Fruit fly (Drosophila melanogaster): ENCODE measurements around the gene Prps.

The Prps gene

dm6 chr3L:9696650-9697526, at the start of gene Prps:
Prps (minus strand) TSS chr3L:9696700.
- TF ChIP-seq OdsH (GFP tag; optimal IDR thresholded peaks at IDR 0.05), result peak; percentile 86
- no peak for TF ChIP-seq Mio (GFP tag; optimal IDR thresholded peaks at IDR 0.05)
- TF ChIP-seq GATAd (GFP tag; optimal IDR thresholded peaks at IDR 0.05), result no peak
- peak; percentile 78 for TF ChIP-seq sage (GFP tag; optimal IDR thresholded peaks at IDR 0.05)
- peak; percentile 85 for TF ChIP-seq Sp1 (GFP tag; optimal IDR thresholded peaks at IDR 0.05)
- TF ChIP-seq Jra (GFP tag; optimal IDR thresholded peaks at IDR 0.05), result peak; percentile 67
- TF ChIP-seq sv (GFP tag; optimal IDR thresholded peaks at IDR 0.05), result peak; percentile 23
- TF ChIP-seq br (GFP tag; optimal IDR thresholded peaks at IDR 0.05), result peak; percentile 91
- TF ChIP-seq CrebA (GFP tag; optimal IDR thresholded peaks at IDR 0.05; ENCODE audit: borderline replicate concordance), result no peak
- TF ChIP-seq woc (GFP tag; optimal IDR thresholded peaks at IDR 0.05), result peak; percentile 99
- TF ChIP-seq N (GFP tag; optimal IDR thresholded peaks at IDR 0.05), result no peak
- peak; percentile 45 for TF ChIP-seq jim (GFP tag; optimal IDR thresholded peaks at IDR 0.05)
- TF ChIP-seq usp (GFP tag; optimal IDR thresholded peaks at IDR 0.05), result no peak
- no peak for TF ChIP-seq tai (GFP tag; optimal IDR thresholded peaks at IDR 0.05)
- TF ChIP-seq Dfd (GFP tag; optimal IDR thresholded peaks at IDR 0.05), result no peak
- TF ChIP-seq psq (GFP tag; optimal IDR thresholded peaks at IDR 0.05), result peak; percentile 90
- TF ChIP-seq foxo (GFP tag; optimal IDR thresholded peaks at IDR 0.05), result peak; percentile 47 to 90
- no peak for TF ChIP-seq Vsx2 (GFP tag; optimal IDR thresholded peaks at IDR 0.05; ENCODE audit: partially characterized antibody)
- TF ChIP-seq HLH106 (tag; optimal IDR thresholded peaks at IDR 0.05), result peak; percentile 83
- TF ChIP-seq dmrt93B (GFP tag; optimal IDR thresholded peaks at IDR 0.05), result no peak
- no peak for TF ChIP-seq dsf (GFP tag; optimal IDR thresholded peaks at IDR 0.05; ENCODE audit: borderline replicate concordance)
- TF ChIP-seq dl (GFP tag; optimal IDR thresholded peaks at IDR 0.05; ENCODE audit: insufficient read depth in 1 of 2, partially characterized antibody in 2 of 2), result peak; percentile 46 to 70
- no peak for TF ChIP-seq Myc (optimal IDR thresholded peaks at IDR 0.05)
- TF ChIP-seq pan (optimal IDR thresholded peaks at IDR 0.05), result no peak
- TF ChIP-seq lola (GFP tag; optimal IDR thresholded peaks at IDR 0.05), result no peak
- TF ChIP-seq rgr (GFP tag; optimal IDR thresholded peaks at IDR 0.05), result peak; percentile 87
- peak; percentile 74 for TF ChIP-seq Hr83 (GFP tag; optimal IDR thresholded peaks at IDR 0.05; ENCODE audit: poor library complexity, severe bottlenecking)
- TF ChIP-seq CG9705 (GFP tag; optimal IDR thresholded peaks at IDR 0.05), result peak; percentile 75
- no peak for TF ChIP-seq Hr78 (GFP tag; optimal IDR thresholded peaks at IDR 0.05)
- TF ChIP-seq Rel (GFP tag; optimal IDR thresholded peaks at IDR 0.05), result peak; percentile 67
- peak; percentile 74 for TF ChIP-seq Rel (tag; optimal IDR thresholded peaks at IDR 0.05)
- TF ChIP-seq ey (GFP tag; optimal IDR thresholded peaks at IDR 0.05), result peak; percentile 82
- TF ChIP-seq fru (GFP tag; optimal IDR thresholded peaks at IDR 0.05), result peak; percentile 85
- TF ChIP-seq brk (GFP tag; optimal IDR thresholded peaks at IDR 0.05), result peak; percentile 91
- TF ChIP-seq CG32264 (GFP tag; optimal IDR thresholded peaks at IDR 0.05), result peak; percentile 16
- peak; percentile 66 for TF ChIP-seq Dif (GFP tag; optimal IDR thresholded peaks at IDR 0.05; ENCODE audit: partially characterized antibody)
- TF ChIP-seq h (GFP tag; optimal IDR thresholded peaks at IDR 0.05), result peak; percentile 92
- no peak for TF ChIP-seq Hnf4 (GFP tag; optimal IDR thresholded peaks at IDR 0.05)
- TF ChIP-seq Abd-B (GFP tag; optimal IDR thresholded peaks at IDR 0.05), result no peak

dm6 chr3L:9745393-9745792, 48.9 kb upstream of the Prps start:
- TF ChIP-seq Abd-B (GFP tag; optimal IDR thresholded peaks at IDR 0.05), result no peak
- no peak for TF ChIP-seq Myc (optimal IDR thresholded peaks at IDR 0.05)
- no peak for TF ChIP-seq GATAd (GFP tag; optimal IDR thresholded peaks at IDR 0.05)
- TF ChIP-seq Sp1 (GFP tag; optimal IDR thresholded peaks at IDR 0.05), result no peak
- TF ChIP-seq dsf (GFP tag; optimal IDR thresholded peaks at IDR 0.05; ENCODE audit: borderline replicate concordance), result no peak
- TF ChIP-seq foxo (GFP tag; optimal IDR thresholded peaks at IDR 0.05), result no peak
- TF ChIP-seq CrebA (GFP tag; optimal IDR thresholded peaks at IDR 0.05; ENCODE audit: borderline replicate concordance), result no peak
- no peak for TF ChIP-seq sage (GFP tag; optimal IDR thresholded peaks at IDR 0.05)
- no peak for TF ChIP-seq brk (GFP tag; optimal IDR thresholded peaks at IDR 0.05)
- TF ChIP-seq Mio (GFP tag; optimal IDR thresholded peaks at IDR 0.05), result no peak
